Worm (Caenorhabditis elegans) whole organism, early embryonic: ENCODE results near the gene egl-4.

Experiments
- B0310.2 ChIP-seq: sonication (generic microtip); optimal IDR thresholded peaks from 2 replicates; lab custom pipeline; 2016; ENCODE audit warnings: mild to moderate bottlenecking, missing genetic modification characterization, missing compliant biosample characterization
- aly-1 ChIP-seq: sonication (generic microtip); optimal IDR thresholded peaks from 2 replicates; lab custom pipeline; 2016; ENCODE audit warnings: missing genetic modification characterization, missing compliant biosample characterization
- ama-1 ChIP-seq: fragments of 150-350 bp; optimal IDR thresholded peaks from 2 replicates; lab custom pipeline; 2014
- ceh-13 ChIP-seq: fragments of 200-800 bp; sonication (Bioruptor generic); optimal IDR thresholded peaks from 2 replicates; lab custom pipeline; 2018; ENCODE audit warnings: mild to moderate bottlenecking, missing genetic modification characterization, missing compliant biosample characterization
- ets-7 ChIP-seq: sonication (generic microtip); optimal IDR thresholded peaks from 2 replicates; lab custom pipeline; 2016; ENCODE audit warnings: missing genotype, missing genetic modification characterization, missing compliant biosample characterization
- flt-1 ChIP-seq: fragments of 200-800 bp; sonication (Bioruptor generic); IDR thresholded peaks from 2 replicates; pipeline ENCODE4 v1.3.6; 2022; ENCODE audit warnings: missing genetic modification characterization, missing compliant biosample characterization
- hmbx-1 ChIP-seq: sonication (generic microtip); optimal IDR thresholded peaks from 2 replicates; lab custom pipeline; 2016; ENCODE audit warnings: mild to moderate bottlenecking, missing genetic modification characterization, missing compliant biosample characterization
- hmg-4 ChIP-seq: fragments of 200-800 bp; sonication (Bioruptor generic); optimal IDR thresholded peaks from 2 replicates; lab custom pipeline; 2018; ENCODE audit warnings: mild to moderate bottlenecking, missing genetic modification characterization, missing compliant biosample characterization
- pes-1 ChIP-seq: fragments of 200-800 bp; sonication (Bioruptor generic); IDR thresholded peaks from 2 replicates; pipeline ENCODE4 v1.3.6; 2022; ENCODE audit warnings: missing genetic modification reagents, missing genetic modification characterization, missing compliant biosample characterization
- scrt-1 ChIP-seq: fragments of 200-800 bp; sonication (Bioruptor generic); IDR thresholded peaks from 2 replicates; pipeline ENCODE4 v1.3.6; 2022; ENCODE audit warnings: missing genetic modification characterization, missing compliant biosample characterization
- sea-1 ChIP-seq: fragments of 200-800 bp; sonication (Bioruptor generic); conservative IDR thresholded peaks from 2 replicates; pipeline ENCODE4 v1.3.6; 2022; ENCODE audit warnings: missing genetic modification characterization, missing compliant biosample characterization
- tbx-11 ChIP-seq: fragments of 200-800 bp; sonication (Bioruptor generic); IDR thresholded peaks from 2 replicates; pipeline ENCODE4 v1.3.6; 2022; ENCODE audit warnings: missing genetic modification characterization, missing compliant biosample characterization
- tbx-37 ChIP-seq: fragments of 200-800 bp; sonication (Bioruptor generic); conservative IDR thresholded peaks from 2 replicates; pipeline ENCODE4 v1.3.6; 2022; ENCODE audit warnings: missing genetic modification reagents, missing genetic modification characterization, missing compliant biosample characterization
- tra-4 ChIP-seq: sonication (generic microtip); optimal IDR thresholded peaks from 2 replicates; lab custom pipeline; 2017; ENCODE audit warnings: missing genetic modification characterization, missing compliant biosample characterization

DNA sequence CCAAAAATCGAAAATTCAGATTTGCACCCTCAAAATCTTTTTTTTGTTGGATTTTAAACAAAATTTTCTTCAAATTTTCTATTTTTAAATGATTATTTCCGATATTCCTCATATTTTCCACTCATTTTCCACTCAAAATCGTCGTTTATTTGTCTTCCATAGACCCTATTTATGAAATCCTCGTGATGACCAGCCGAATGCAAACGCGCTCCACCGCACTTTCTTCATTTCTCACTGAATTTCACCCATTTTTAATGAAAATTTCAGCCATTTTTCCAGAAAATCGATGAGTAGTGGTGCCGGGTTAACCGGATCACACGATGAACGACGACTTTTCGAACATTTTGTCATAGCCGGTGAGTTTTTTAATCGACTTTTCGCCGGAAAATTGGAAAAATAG, 75.9 kb downstream of the egl-4 start, which contains the start of gene denn-4:
- TF ChIP-seq hmbx-1: no peak
- TF ChIP-seq ama-1 (lab: Kevin White, UChicago): no peak
- no peak for TF ChIP-seq tbx-11 (GFP tag; lab: Robert Waterston, UW)
- TF ChIP-seq aly-1 (tag; lab: Kevin White, UChicago): no peak
- TF ChIP-seq ets-7: no peak
- no peak for TF ChIP-seq ceh-13
- no peak for TF ChIP-seq tra-4 (tag; lab: Kevin White, UChicago)
- TF ChIP-seq hmg-4 (GFP tag; lab: Kevin White, UChicago): no peak
- TF ChIP-seq tbx-37 (GFP tag; lab: Robert Waterston, UW): no peak
- no peak for TF ChIP-seq pes-1 (GFP tag; lab: Robert Waterston, UW)
- no peak for TF ChIP-seq flt-1 (GFP tag; lab: Robert Waterston, UW)
- no peak for TF ChIP-seq sea-1 (GFP tag; lab: Robert Waterston, UW)
- TF ChIP-seq B0310.2 (tag; lab: Kevin White, UChicago): no peak
- TF ChIP-seq scrt-1 (GFP tag; lab: Robert Waterston, UW): no peak
